Worm (Caenorhabditis elegans): Measurements from ENCODE around the gene lsm-7.
A peak's percentile ranks its signal among the peaks of the same experiment; 100 is the strongest.

- TF ChIP-seq fos-1 (tag; optimal IDR thresholded peaks at IDR 0.05): peak; percentile 77
- peak; percentile 96 for TF ChIP-seq mep-1 (tag; optimal IDR thresholded peaks at IDR 0.05)
- peak; percentile 43 for TF ChIP-seq snpc-4 (tag; optimal IDR thresholded peaks at IDR 0.05)
- TF ChIP-seq unc-62 (GFP tag; optimal IDR thresholded peaks at IDR 0.05): no peak
- no peak for TF ChIP-seq ces-1 (GFP tag; optimal IDR thresholded peaks at IDR 0.05)
Observed at ce11 chrIV:10935336-10935735, 2.0 kb downstream of the lsm-7 start.
